Worm (Caenorhabditis elegans): ENCODE results near the gene F19C6.3.

- no peak for TF ChIP-seq jun-1 (tag; optimal IDR thresholded peaks at IDR 0.05)
- TF ChIP-seq skn-1 (tag; optimal IDR thresholded peaks at IDR 0.05): no peak
- no peak for TF ChIP-seq lsy-2 (tag; optimal IDR thresholded peaks at IDR 0.05)
- no peak for TF ChIP-seq egl-27 (tag; optimal IDR thresholded peaks at IDR 0.05)
- no peak for TF ChIP-seq aha-1 (tag)
- no peak for TF ChIP-seq dmd-8 (GFP tag; IDR thresholded peaks at IDR 0.05)
- no peak for TF ChIP-seq ama-1 (optimal IDR thresholded peaks at IDR 0.05)
- no peak for TF ChIP-seq madf-9 (GFP tag; conservative IDR thresholded peaks at IDR 0.05)
These were observed 38.8 kb upstream of the F19C6.3 start, which contains the start of gene ZC374.2 for ce11 chrX:10047325-10047724.
